Fruit fly (Drosophila melanogaster) whole organism, wandering third instar larva: ENCODE results near the gene Prosbeta2R2.
A peak's percentile ranks its signal among the peaks of the same experiment; 100 is the strongest.

Source experiments
- Dfd ChIP-seq: fragments of >200 bp; optimal IDR thresholded peaks from 2 replicates; lab custom pipeline; 2017; ENCODE audit warnings: missing biosample characterization, missing genetic modification characterization
- Dif ChIP-seq: fragments of 200-275, 200-300 bp; sonication (Bioruptor generic); optimal IDR thresholded peaks from 2 replicates; lab custom pipeline; 2018; ENCODE audit warnings: missing biosample characterization, missing genetic modification characterization; ENCODE audit not compliant: partially characterized antibody
- HLH106 ChIP-seq: fragments of 200-800 bp; optimal IDR thresholded peaks from 3 replicates; lab custom pipeline; 2019; ENCODE audit warnings: missing biosample characterization, mild to moderate bottlenecking, missing genetic modification characterization, moderate library complexity
- Hnf4 ChIP-seq: fragments of 200-800 bp; sonication (Bioruptor generic); optimal IDR thresholded peaks from 2 replicates; lab custom pipeline; 2016; ENCODE audit warnings: missing biosample characterization, mild to moderate bottlenecking, missing genetic modification characterization
- Hr78 ChIP-seq: fragments of >200 bp; optimal IDR thresholded peaks from 2 replicates; lab custom pipeline; 2017; ENCODE audit warnings: missing biosample characterization, missing genetic modification characterization
- Hr83 ChIP-seq: fragments of 200-300 bp; sonication (Bioruptor generic); optimal IDR thresholded peaks from 2 replicates; lab custom pipeline; 2016; ENCODE audit warnings: missing biosample characterization, mild to moderate bottlenecking, missing genetic modification characterization, moderate library complexity; ENCODE audit not compliant: poor library complexity, severe bottlenecking
- Jra ChIP-seq: sonication (Bioruptor generic); optimal IDR thresholded peaks from 2 replicates; lab custom pipeline; 2016; ENCODE audit warnings: missing biosample characterization, missing genetic modification characterization
- Mio ChIP-seq: sonication (Bioruptor generic); optimal IDR thresholded peaks from 2 replicates; lab custom pipeline; 2016; ENCODE audit warnings: missing biosample characterization, missing genetic modification characterization
- Myc ChIP-seq: fragments of >200 bp; optimal IDR thresholded peaks from 2 replicates; lab custom pipeline; 2017
- N ChIP-seq: fragments of >200 bp; optimal IDR thresholded peaks from 2 replicates; lab custom pipeline; 2018; ENCODE audit warnings: missing biosample characterization, missing external identifiers, missing genetic modification characterization
- OdsH ChIP-seq: fragments of 200-800 bp; sonication (Bioruptor generic); optimal IDR thresholded peaks from 2 replicates; lab custom pipeline; 2016; ENCODE audit warnings: missing biosample characterization, mild to moderate bottlenecking, missing genetic modification characterization
- Rel ChIP-seq, 2 experiments: fragments of 200-800 bp; sonication (Bioruptor generic) in 1 of 2; optimal IDR thresholded peaks; 2 replicates in 1 of 2; 3 replicates in 1 of 2; lab custom pipeline; 2016 to 2019; ENCODE audit warnings: mild to moderate bottlenecking in 2 of 2, missing biosample characterization in 2 of 2, missing genetic modification characterization in 2 of 2, moderate library complexity in 1 of 2
- Sp1 ChIP-seq: fragments of 200-800 bp; sonication (Bioruptor generic); optimal IDR thresholded peaks from 3 replicates; lab custom pipeline; 2019; ENCODE audit warnings: missing biosample characterization, mild to moderate bottlenecking, missing genetic modification characterization, moderate library complexity
- Vsx2 ChIP-seq: fragments of 200-300, 225-300 bp; sonication (Bioruptor generic); optimal IDR thresholded peaks from 2 replicates; lab custom pipeline; 2018; ENCODE audit warnings: missing biosample characterization, missing genetic modification characterization; ENCODE audit not compliant: partially characterized antibody
- br ChIP-seq: fragments of 200-800 bp; sonication (Bioruptor generic); optimal IDR thresholded peaks from 2 replicates; lab custom pipeline; 2016; ENCODE audit warnings: missing biosample characterization, missing genetic modification characterization
- brk ChIP-seq: fragments of 200-800 bp; sonication (Bioruptor generic); optimal IDR thresholded peaks from 2 replicates; lab custom pipeline; 2016; ENCODE audit warnings: missing biosample characterization, mild to moderate bottlenecking, missing genetic modification characterization
- dl ChIP-seq, 2 experiments: fragments of 175-275, 200-275 bp in 1 of 2; fragments of 200-275 bp in 1 of 2; sonication (Bioruptor generic); optimal IDR thresholded peaks; lab custom pipeline; 2018; ENCODE audit warnings: mild to moderate bottlenecking in 2 of 2, missing biosample characterization in 2 of 2, missing genetic modification characterization in 2 of 2, moderate library complexity in 2 of 2; ENCODE audit not compliant: partially characterized antibody in 2 of 2, insufficient read depth in 1 of 2
- dmrt93B ChIP-seq: fragments of 200-800 bp; sonication (Bioruptor generic); optimal IDR thresholded peaks from 2 replicates; lab custom pipeline; 2018; ENCODE audit warnings: missing biosample characterization, mild to moderate bottlenecking, missing genetic modification characterization
- ey ChIP-seq: fragments of 200-800 bp; sonication (Bioruptor generic); optimal IDR thresholded peaks from 2 replicates; lab custom pipeline; 2016; ENCODE audit warnings: missing biosample characterization, missing genetic modification characterization
- foxo ChIP-seq, 2 experiments: fragments of 200-800 bp; sonication (Bioruptor generic); optimal IDR thresholded peaks; 2 replicates in 1 of 2; 3 replicates in 1 of 2; lab custom pipeline; 2016 to 2017; ENCODE audit warnings: missing biosample characterization in 2 of 2, missing genetic modification characterization in 2 of 2
- fru ChIP-seq: fragments of 200-800 bp; sonication (Bioruptor generic); optimal IDR thresholded peaks from 3 replicates; lab custom pipeline; 2016; ENCODE audit warnings: missing biosample characterization, mild to moderate bottlenecking, missing genetic modification characterization
- h ChIP-seq: fragments of 200-800 bp; sonication (Bioruptor generic); optimal IDR thresholded peaks from 3 replicates; lab custom pipeline; 2016; ENCODE audit warnings: missing biosample characterization, mild to moderate bottlenecking, missing genetic modification characterization
- pan ChIP-seq: fragments of >200 bp; optimal IDR thresholded peaks from 2 replicates; lab custom pipeline; 2017
- psq ChIP-seq: fragments of 200-800 bp; sonication (Bioruptor generic); optimal IDR thresholded peaks from 3 replicates; lab custom pipeline; 2017; ENCODE audit warnings: missing biosample characterization, mild to moderate bottlenecking, missing genetic modification characterization, moderate library complexity
- sage ChIP-seq: fragments of 200-800 bp; sonication (Bioruptor generic); optimal IDR thresholded peaks from 2 replicates; lab custom pipeline; 2016; ENCODE audit warnings: missing biosample characterization, mild to moderate bottlenecking, missing genetic modification characterization
- tai ChIP-seq: sonication (Bioruptor generic); optimal IDR thresholded peaks from 2 replicates; lab custom pipeline; 2016; ENCODE audit warnings: missing biosample characterization, missing genetic modification characterization
- usp ChIP-seq: fragments of >200 bp; optimal IDR thresholded peaks from 2 replicates; lab custom pipeline; 2017; ENCODE audit warnings: missing biosample characterization, missing genetic modification characterization
- woc ChIP-seq: sonication (Bioruptor generic); optimal IDR thresholded peaks from 2 replicates; lab custom pipeline; 2016; ENCODE audit warnings: missing biosample characterization, mild to moderate bottlenecking, missing genetic modification characterization

Gene Prosbeta2R2

dm6 chr3R:5219466-5219865 lies at the start of gene Prosbeta2R2, which contains the start of gene CG1116:
Gene Prosbeta2R2, minus strand, starts transcription at chr3R:5219528.
Gene CG1116, plus strand, starts transcription at chr3R:5219657.
- no peak for TF ChIP-seq Hr83 (GFP tag; lab: Kevin White, UChicago)

- TF ChIP-seq Myc (lab: Kevin White, UChicago) (peak; percentile 85), usp (no peak), h (GFP tag; lab: Kevin White, UChicago) (no peak), Dfd (no peak), brk (peak; percentile 19), pan (lab: Kevin White, UChicago) (no peak), Hnf4 (no peak), tai (GFP tag; lab: Kevin White, UChicago) (no peak), N (GFP tag; lab: Kevin White, UChicago) (peak; percentile 78), Vsx2 (GFP tag; lab: Kevin White, UChicago) (peak; percentile 44), dmrt93B (GFP tag; lab: Kevin White, UChicago) (no peak), Hr83 (GFP tag; lab: Kevin White, UChicago) (no peak), foxo (GFP tag; optimal IDR thresholded peaks at IDR 0.05; lab: Kevin White, UChicago) (no peak)
Measured at dm6 chr3R:5268495-5268894, 49.2 kb upstream of the Prosbeta2R2 start.

- TF ChIP-seq usp (no peak), Jra (no peak), Rel (GFP tag; optimal IDR thresholded peaks at IDR 0.05; lab: Kevin White, UChicago) (no peak), Rel (tag; optimal IDR thresholded peaks at IDR 0.05; lab: Kevin White, UChicago) (peak; percentile 92), Hr78 (GFP tag; lab: Kevin White, UChicago) (no peak), ey (GFP tag; lab: Kevin White, UChicago) (no peak)
- TF ChIP-seq, all 38 proteins: peak for 1
Measured at dm6 chr3R:5266282-5266681, 47.0 kb upstream of the Prosbeta2R2 start.

- TF ChIP-seq foxo (GFP tag; optimal IDR thresholded peaks at IDR 0.05; lab: Kevin White, UChicago) (peak in 1 of 2 experiments; percentile 60), HLH106 (tag; lab: Kevin White, UChicago) (peak; percentile 61), Sp1 (GFP tag; lab: Kevin White, UChicago) (peak; percentile 55), Mio (GFP tag; lab: Kevin White, UChicago) (no peak), Myc (lab: Kevin White, UChicago) (peak; percentile 97), fru (GFP tag; lab: Kevin White, UChicago) (peak; percentile 53), OdsH (GFP tag; lab: Kevin White, UChicago) (peak; percentile 15), Dif (GFP tag; lab: Kevin White, UChicago) (peak; percentile 83), sage (GFP tag; lab: Kevin White, UChicago) (no peak), ey (GFP tag; lab: Kevin White, UChicago) (peak; percentile 55), h (GFP tag; lab: Kevin White, UChicago) (peak; percentile 44), psq (GFP tag; lab: Kevin White, UChicago) (no peak), Jra (peak; percentile 36), br (GFP tag; lab: Kevin White, UChicago) (peak; percentile 64), Rel (GFP tag; optimal IDR thresholded peaks at IDR 0.05; lab: Kevin White, UChicago) (no peak), Rel (tag; optimal IDR thresholded peaks at IDR 0.05; lab: Kevin White, UChicago) (peak; percentile 51), Hnf4 (peak; percentile 7), usp (no peak), Hr83 (GFP tag; lab: Kevin White, UChicago) (peak; percentile 27), Hr78 (GFP tag; lab: Kevin White, UChicago) (no peak), Vsx2 (GFP tag; lab: Kevin White, UChicago) (peak; percentile 33), dmrt93B (GFP tag; lab: Kevin White, UChicago) (peak; percentile 30), dl (GFP tag; optimal IDR thresholded peaks at IDR 0.05; lab: Kevin White, UChicago; ENCODE audit: insufficient read depth in 1 of 2, partially characterized antibody in 2 of 2) (peak; percentile 57 to 72), N (GFP tag; lab: Kevin White, UChicago) (no peak), woc (peak; percentile 90)
Measured at dm6 chr3R:5264251-5265098, 45.1 kb upstream of the Prosbeta2R2 start.
